Fruit fly (Drosophila melanogaster) whole organism, embryonic: ENCODE measurements around the gene CG6511.

Experiments used
- Aef1 ChIP-seq: fragments of 200-800 bp; sonication (Bioruptor generic); IDR thresholded peaks from 3 replicates; pipeline ENCODE4 v1.3.6; 2022; ENCODE audit warnings: missing biosample characterization, missing genetic modification characterization
- CG10274 ChIP-seq: fragments of 200-800 bp; sonication (Bioruptor generic); optimal IDR thresholded peaks from 3 replicates; lab custom pipeline; 2017; ENCODE audit warnings: missing biosample characterization, mild to moderate bottlenecking, missing genetic modification characterization
- CG10979 ChIP-seq: fragments of 200-800 bp; sonication (Bioruptor generic); optimal IDR thresholded peaks from 2 replicates; lab custom pipeline; 2018; ENCODE audit warnings: missing biosample characterization, mild to moderate bottlenecking, missing genetic modification characterization, moderate library complexity
- CG12769 ChIP-seq: fragments of 200-800 bp; sonication (Bioruptor generic); optimal IDR thresholded peaks from 2 replicates; lab custom pipeline; 2019; ENCODE audit warnings: missing biosample characterization, mild to moderate bottlenecking, missing genetic modification characterization, moderate library complexity
- CG15514 ChIP-seq: fragments of 200-800 bp; sonication (Bioruptor generic); optimal IDR thresholded peaks from 3 replicates; lab custom pipeline; 2017; ENCODE audit warnings: missing biosample characterization, missing genetic modification characterization, mild to moderate bottlenecking, moderate library complexity, missing genetic modification reagents
- CG15601 ChIP-seq: fragments of 200-800 bp; sonication (Bioruptor generic); optimal IDR thresholded peaks from 3 replicates; lab custom pipeline; 2019; ENCODE audit warnings: missing biosample characterization, mild to moderate bottlenecking, missing genetic modification characterization, moderate library complexity
- CG16863 ChIP-seq: fragments of 200-800 bp; sonication (Bioruptor generic); optimal IDR thresholded peaks from 3 replicates; lab custom pipeline; 2016; ENCODE audit warnings: missing biosample characterization, missing genetic modification characterization
- CG2875 ChIP-seq: fragments of 200-800 bp; sonication (Bioruptor generic); optimal IDR thresholded peaks from 2 replicates; lab custom pipeline; 2017; ENCODE audit warnings: missing biosample characterization, mild to moderate bottlenecking, missing genetic modification characterization, missing genetic modification reagents
- CG30403 ChIP-seq: fragments of 200-800 bp; sonication (Bioruptor generic); optimal IDR thresholded peaks from 3 replicates; lab custom pipeline; 2016; ENCODE audit warnings: missing biosample characterization, missing genetic modification characterization
- CG30431 ChIP-seq: fragments of 200-800 bp; sonication (Bioruptor generic); optimal IDR thresholded peaks from 2 replicates; lab custom pipeline; 2017; ENCODE audit warnings: missing biosample characterization, missing genetic modification characterization
- CG31224 ChIP-seq: fragments of 200-800 bp; sonication (Bioruptor generic); IDR thresholded peaks from 2 replicates; pipeline ENCODE4 v1.3.6; 2022; ENCODE audit warnings: missing biosample characterization, missing genetic modification characterization
- CG3726 ChIP-seq: fragments of 200-800 bp; sonication (Bioruptor generic); IDR thresholded peaks from 3 replicates; pipeline ENCODE4, ENCODE4 v1.3.6; 2022; ENCODE audit warnings: missing biosample characterization, missing genetic modification characterization
- CG4360 ChIP-seq: fragments of 200-800 bp; sonication (Bioruptor generic); IDR thresholded peaks from 2 replicates; pipeline ENCODE4 v1.3.6; 2022; ENCODE audit warnings: missing biosample characterization, missing genetic modification characterization
- CG6254 ChIP-seq: fragments of 200-800 bp; sonication (Bioruptor generic); optimal IDR thresholded peaks from 3 replicates; lab custom pipeline; 2017; ENCODE audit warnings: mild to moderate bottlenecking, missing biosample characterization, missing genetic modification reagents, missing genetic modification characterization
- CG8478 ChIP-seq: fragments of >200 bp; optimal IDR thresholded peaks from 2 replicates; lab custom pipeline; 2018
- CG8944 ChIP-seq: fragments of 200-800 bp; sonication (Bioruptor generic); optimal IDR thresholded peaks from 3 replicates; lab custom pipeline; 2016; ENCODE audit warnings: missing biosample characterization, missing genetic modification characterization
- CoRest ChIP-seq: fragments of 200-800 bp; sonication (Bioruptor generic); optimal IDR thresholded peaks from 3 replicates; lab custom pipeline; 2018; ENCODE audit warnings: missing biosample characterization, mild to moderate bottlenecking, missing genetic modification characterization, moderate library complexity
- D19B ChIP-seq: fragments of 200-800 bp; sonication (Bioruptor generic); optimal IDR thresholded peaks from 2 replicates; lab custom pipeline; 2017; ENCODE audit warnings: missing biosample characterization, mild to moderate bottlenecking, missing genetic modification characterization
- Deaf1 ChIP-seq: fragments of 200-800 bp; optimal IDR thresholded peaks from 3 replicates; lab custom pipeline; 2019; ENCODE audit warnings: missing biosample characterization, mild to moderate bottlenecking, missing genetic modification characterization, moderate library complexity
- Hand ChIP-seq: fragments of 200-800 bp; sonication (Bioruptor generic); optimal IDR thresholded peaks from 2 replicates; lab custom pipeline; 2017; ENCODE audit warnings: mild to moderate bottlenecking, missing biosample characterization, missing genetic modification reagents, missing genetic modification characterization
- Hr3 ChIP-seq: fragments of 200-800 bp; sonication (Bioruptor generic); optimal IDR thresholded peaks from 3 replicates; lab custom pipeline; 2016; ENCODE audit warnings: missing biosample characterization, missing genetic modification characterization
- MESR4 ChIP-seq: fragments of 200-800 bp; sonication (Bioruptor generic); optimal IDR thresholded peaks from 2 replicates; lab custom pipeline; 2018; ENCODE audit warnings: missing biosample characterization, mild to moderate bottlenecking, missing genetic modification characterization, moderate library complexity
- Myb ChIP-seq: fragments of 200-800 bp; sonication (Bioruptor generic); optimal IDR thresholded peaks from 2 replicates; lab custom pipeline; 2016; ENCODE audit warnings: missing biosample characterization, missing genetic modification characterization
- NC2β ChIP-seq: fragments of 200-800 bp; sonication (Bioruptor generic); optimal IDR thresholded peaks from 2 replicates; lab custom pipeline; 2016; ENCODE audit warnings: missing biosample characterization, missing genetic modification characterization
- Nf-YA ChIP-seq: fragments of 200-800 bp; sonication (Bioruptor generic); IDR thresholded peaks from 2 replicates; pipeline ENCODE4 v1.3.6; 2022; ENCODE audit warnings: missing biosample characterization, missing genetic modification characterization
- Rx ChIP-seq: fragments of 200-800 bp; sonication (Bioruptor generic); IDR thresholded peaks from 2 replicates; pipeline ENCODE4 v1.3.6; 2022; ENCODE audit warnings: missing biosample characterization, missing genetic modification characterization
- Scr ChIP-seq: fragments of 200-800 bp; sonication (Bioruptor generic); IDR thresholded peaks from 2 replicates; pipeline ENCODE4 v1.3.6; 2022; ENCODE audit warnings: missing biosample characterization, missing genetic modification characterization; ENCODE audit not compliant: partially characterized antibody
- Six4 ChIP-seq: fragments of 200-800 bp; sonication (Bioruptor generic); optimal IDR thresholded peaks from 2 replicates; lab custom pipeline; 2016; ENCODE audit warnings: missing biosample characterization, missing genetic modification characterization
- br ChIP-seq: fragments of >200 bp; optimal IDR thresholded peaks from 2 replicates; lab custom pipeline; 2017
- btn ChIP-seq: fragments of 200-800 bp; sonication (Bioruptor generic); optimal IDR thresholded peaks from 2 replicates; lab custom pipeline; 2016; ENCODE audit warnings: missing biosample characterization, missing genetic modification characterization
- cad ChIP-seq: fragments of >200 bp; optimal IDR thresholded peaks from 2 replicates; lab custom pipeline; 2017; ENCODE audit warnings: missing biosample characterization, missing genetic modification characterization
- chif ChIP-seq, 2 experiments: fragments of 200-800 bp; sonication (Bioruptor generic); optimal IDR thresholded peaks; 3 replicates each; lab custom pipeline; 2016; ENCODE audit warnings: missing biosample characterization in 2 of 2, missing genetic modification characterization in 2 of 2
- dan ChIP-seq: fragments of 200-800 bp; sonication (Bioruptor generic); IDR thresholded peaks from 2 replicates; pipeline ENCODE4 v1.3.6; 2022; ENCODE audit warnings: missing biosample characterization, missing genetic modification characterization
- danr ChIP-seq: fragments of 200-800 bp; sonication (Bioruptor generic); IDR thresholded peaks from 2 replicates; pipeline ENCODE4 v1.3.6; 2022; ENCODE audit warnings: missing biosample characterization, missing genetic modification characterization
- esg ChIP-seq: fragments of 200-800 bp; sonication (Bioruptor generic); conservative IDR thresholded peaks from 2 replicates; pipeline ENCODE4 v1.3.6; 2022; ENCODE audit warnings: missing biosample characterization, missing genetic modification characterization
- gt ChIP-seq: fragments of 200-800 bp; sonication (Bioruptor generic); IDR thresholded peaks from 2 replicates; pipeline ENCODE4 v1.3.6; 2022; ENCODE audit warnings: missing biosample characterization, missing genetic modification characterization
- h ChIP-seq: fragments of >200 bp; optimal IDR thresholded peaks from 2 replicates; lab custom pipeline; 2017
- insv ChIP-seq, 2 experiments: fragments of 200-800 bp; sonication (Bioruptor generic); optimal IDR thresholded peaks; 3 replicates each; lab custom pipeline; 2016 to 2018; ENCODE audit warnings: missing biosample characterization in 2 of 2, missing genetic modification characterization in 2 of 2
- kah ChIP-seq: fragments of 200-800 bp; sonication (Bioruptor generic); optimal IDR thresholded peaks from 2 replicates; lab custom pipeline; 2018; ENCODE audit warnings: missing biosample characterization, mild to moderate bottlenecking, missing genetic modification characterization
- nerfin-2 ChIP-seq: fragments of 200-800 bp; sonication (Bioruptor generic); IDR thresholded peaks from 2 replicates; pipeline ENCODE4 v1.3.6; 2022; ENCODE audit warnings: missing biosample characterization, missing genetic modification characterization; ENCODE audit not compliant: partially characterized antibody
- onecut ChIP-seq: fragments of 200-800 bp; sonication (Bioruptor generic); IDR thresholded peaks from 2 replicates; pipeline ENCODE4 v1.3.6; 2022; ENCODE audit warnings: missing biosample characterization, missing genetic modification characterization
- pfk ChIP-seq: fragments of 200-800 bp; sonication (Bioruptor generic); optimal IDR thresholded peaks from 2 replicates; lab custom pipeline; 2018; ENCODE audit warnings: missing biosample characterization, mild to moderate bottlenecking, missing genetic modification characterization, moderate library complexity
- pros ChIP-seq: fragments of 200-800 bp; sonication (Bioruptor generic); optimal IDR thresholded peaks from 3 replicates; lab custom pipeline; 2019; ENCODE audit warnings: missing biosample characterization, mild to moderate bottlenecking, missing genetic modification characterization, moderate library complexity
- ranshi ChIP-seq: fragments of 200-800 bp; sonication (Bioruptor generic); IDR thresholded peaks from 2 replicates; pipeline ENCODE4 v1.3.6; 2022; ENCODE audit warnings: missing biosample characterization, missing genetic modification characterization
- repo ChIP-seq: fragments of 200-800 bp; sonication (Bioruptor generic); optimal IDR thresholded peaks from 2 replicates; lab custom pipeline; 2016; ENCODE audit warnings: missing biosample characterization, missing genetic modification characterization
- row ChIP-seq: fragments of 200-800 bp; sonication (Bioruptor generic); IDR thresholded peaks from 3 replicates; pipeline ENCODE4 v1.3.6; 2022; ENCODE audit warnings: missing biosample characterization, missing genetic modification characterization
- schlank ChIP-seq: fragments of 200-800 bp; sonication (Bioruptor generic); optimal IDR thresholded peaks from 2 replicates; lab custom pipeline; 2018; ENCODE audit warnings: missing biosample characterization, mild to moderate bottlenecking, missing genetic modification characterization
- shn ChIP-seq: fragments of 200-800 bp; sonication (Bioruptor generic); optimal IDR thresholded peaks from 3 replicates; lab custom pipeline; 2016; ENCODE audit warnings: missing biosample characterization, missing genetic modification characterization
- sisA ChIP-seq: fragments of 200-800 bp; sonication (Bioruptor generic); IDR thresholded peaks from 2 replicates; pipeline ENCODE4 v1.3.6; 2022; ENCODE audit warnings: missing biosample characterization, missing genetic modification characterization
- ssp ChIP-seq: fragments of 200-800 bp; sonication (Bioruptor generic); IDR thresholded peaks from 2 replicates; pipeline ENCODE4 v1.3.6; 2022; ENCODE audit warnings: missing biosample characterization, missing genetic modification characterization
- ttk ChIP-seq: fragments of 200-800 bp; sonication (Bioruptor generic); IDR thresholded peaks from 2 replicates; pipeline ENCODE4 v2.1.2; 2022; ENCODE audit warnings: missing biosample characterization, missing genetic modification characterization
- twi ChIP-seq: fragments of 200-800 bp; optimal IDR thresholded peaks from 2 replicates; lab custom pipeline; 2019; ENCODE audit warnings: missing biosample characterization, mild to moderate bottlenecking, missing genetic modification characterization, moderate library complexity
- zen ChIP-seq: fragments of 200-800 bp; sonication (Bioruptor generic); optimal IDR thresholded peaks from 3 replicates; lab custom pipeline; 2018; ENCODE audit warnings: missing biosample characterization, mild to moderate bottlenecking, missing genetic modification characterization, moderate library complexity

The CG6511 gene

DNA sequence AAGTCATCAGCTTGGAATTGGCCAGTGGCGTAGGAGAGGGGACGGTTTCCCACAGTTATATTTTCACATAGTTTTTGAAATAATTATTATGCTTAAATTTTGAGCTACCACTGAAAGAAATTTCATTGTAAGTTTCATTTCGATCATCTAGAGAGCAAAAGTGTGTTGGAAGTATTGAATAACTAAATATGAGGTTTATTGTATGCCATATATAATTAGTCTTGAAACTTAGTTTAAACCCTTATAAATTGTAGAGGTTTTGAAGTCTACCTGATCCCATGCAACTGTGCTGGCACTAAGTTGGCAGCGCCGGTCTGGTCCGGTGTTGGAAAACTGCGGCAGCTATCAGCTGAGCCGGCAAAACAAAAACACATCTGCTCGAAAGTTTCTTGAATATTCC, at the start of gene CG6511, which contains the start of gene CG32022 (continued):
- TF ChIP-seq nerfin-2 (GFP tag; lab: Robert Waterston, UW) (no peak), Hand (GFP tag; lab: Kevin White, UChicago) (peak; percentile 91), pros (GFP tag; lab: Kevin White, UChicago) (peak; percentile 66), schlank (tag; lab: Kevin White, UChicago) (peak; percentile 89), CG15601 (tag; lab: Kevin White, UChicago) (peak; percentile 94), esg (GFP tag; lab: Robert Waterston, UW) (peak; percentile 96), h (lab: Kevin White, UChicago) (no peak), CoRest (tag; lab: Kevin White, UChicago) (peak; percentile 99), NC2β (GFP tag; lab: Kevin White, UChicago) (peak; percentile 95), ranshi (GFP tag; lab: Robert Waterston, UW) (peak; percentile 96), pfk (GFP tag; lab: Kevin White, UChicago) (peak; percentile 67), Nf-YA (GFP tag; lab: Robert Waterston, UW) (peak; percentile 82), D19B (GFP tag; lab: Kevin White, UChicago) (peak; percentile 95), Rx (GFP tag; lab: Robert Waterston, UW) (peak; percentile 95), ttk (GFP tag; lab: Robert Waterston, UW) (peak; percentile 94), CG8944 (GFP tag; lab: Kevin White, UChicago) (peak; percentile 97), CG30403 (peak; percentile 99), CG16863 (GFP tag; lab: Kevin White, UChicago) (peak; percentile 97), twi (peak; percentile 96), Aef1 (GFP tag; lab: Robert Waterston, UW) (peak; percentile 97), CG6254 (peak; percentile 82), Six4 (GFP tag; lab: Kevin White, UChicago) (peak; percentile 92), Hr3 (GFP tag; lab: Kevin White, UChicago) (peak; percentile 99), Myb (GFP tag; lab: Kevin White, UChicago) (peak; percentile 88), danr (GFP tag; lab: Robert Waterston, UW) (peak; percentile 92), repo (GFP tag; lab: Kevin White, UChicago) (peak; percentile 92), MESR4 (GFP tag; lab: Kevin White, UChicago) (peak; percentile 38), shn (GFP tag; lab: Kevin White, UChicago) (peak; percentile 99), gt (GFP tag; lab: Robert Waterston, UW) (peak; percentile 89), CG31224 (GFP tag; lab: Robert Waterston, UW) (peak; percentile 93), Scr (GFP tag; lab: Robert Waterston, UW) (no peak; the same call in 1 of the 2 replicates), CG10979 (tag; lab: Kevin White, UChicago) (peak; percentile 95), zen (tag; lab: Kevin White, UChicago) (peak; percentile 97), chif (GFP tag; optimal IDR thresholded peaks at IDR 0.05; lab: Kevin White, UChicago) (peak; percentile 98), CG12769 (peak; percentile 96), CG3726 (GFP tag; lab: Robert Waterston, UW) (peak; percentile 90; the same call in 2 of the 3 replicates), insv (GFP tag; optimal IDR thresholded peaks at IDR 0.05; lab: Kevin White, UChicago) (peak; percentile 15 to 81), CG2875 (peak; percentile 86), ssp (GFP tag; lab: Robert Waterston, UW) (peak; percentile 91), row (peak; percentile 99), CG10274 (GFP tag; lab: Kevin White, UChicago) (peak; percentile 99), dan (peak; percentile 89), onecut (peak; percentile 87), sisA (GFP tag; lab: Robert Waterston, UW) (peak; percentile 97), btn (GFP tag; lab: Kevin White, UChicago) (peak; percentile 70), CG30431 (peak; percentile 96), CG8478 (lab: Kevin White, UChicago) (no peak), CG4360 (GFP tag; lab: Robert Waterston, UW) (peak; percentile 55), CG15514 (GFP tag; lab: Kevin White, UChicago) (peak; percentile 91), cad (GFP tag; lab: Kevin White, UChicago) (no peak), kah (GFP tag; lab: Kevin White, UChicago) (peak; percentile 89), br (lab: Kevin White, UChicago) (no peak), Deaf1 (tag; lab: Kevin White, UChicago) (no peak)
